Worm (Caenorhabditis elegans) whole organism, midembryonic: ENCODE data around the gene F25B5.3.

Experiments
- T22C8.4 ChIP-seq: fragments of 200-800 bp; sonication (Bioruptor generic); IDR thresholded peaks from 2 replicates; pipeline ENCODE4 v1.3.6; 2022; ENCODE audit warnings: missing genetic modification characterization, missing compliant biosample characterization
- cog-1 ChIP-seq: sonication (generic microtip); optimal IDR thresholded peaks from 2 replicates; lab custom pipeline; 2016; ENCODE audit warnings: missing genetic modification characterization, missing compliant biosample characterization
- flt-1 ChIP-seq: fragments of 200-800 bp; sonication (Bioruptor generic); IDR thresholded peaks from 2 replicates; pipeline ENCODE4 v1.3.6; 2022; ENCODE audit warnings: missing genetic modification characterization, missing compliant biosample characterization
- klf-2 ChIP-seq: fragments of 200-800 bp; sonication (Bioruptor generic); conservative IDR thresholded peaks from 2 replicates; pipeline ENCODE4 v1.3.6; 2022; ENCODE audit warnings: missing genetic modification reagents, missing genetic modification characterization, missing compliant biosample characterization
- med-1 ChIP-seq: sonication (generic microtip); optimal IDR thresholded peaks from 2 replicates; lab custom pipeline; 2017; ENCODE audit warnings: missing genetic modification characterization, mild to moderate bottlenecking, missing compliant biosample characterization, antibody characterized with exemption, missing genetic modification reagents; ENCODE audit not compliant: insufficient read depth
- ref-1 ChIP-seq: fragments of 200-800 bp; sonication (Bioruptor generic); conservative IDR thresholded peaks from 2 replicates; pipeline ENCODE4 v1.3.6; 2022; ENCODE audit warnings: missing genetic modification reagents, missing genetic modification characterization, missing compliant biosample characterization
- tab-1 ChIP-seq: fragments of 200-800 bp; sonication (Bioruptor generic); IDR thresholded peaks from 2 replicates; pipeline ENCODE4 v1.3.6; 2022; ENCODE audit warnings: missing genetic modification characterization, missing compliant biosample characterization
- ztf-23 ChIP-seq: fragments of 200-800 bp; sonication (Bioruptor generic); IDR thresholded peaks from 2 replicates; pipeline ENCODE4 v1.3.6; 2022; ENCODE audit warnings: missing genetic modification reagents, missing genetic modification characterization, missing compliant biosample characterization
- ztf-29 ChIP-seq: fragments of 200-800 bp; sonication (Bioruptor generic); IDR thresholded peaks from 2 replicates; pipeline ENCODE4 v1.3.6; 2022; ENCODE audit warnings: missing genetic modification reagents, missing genetic modification characterization, missing compliant biosample characterization

Gene F25B5.3

DNA sequence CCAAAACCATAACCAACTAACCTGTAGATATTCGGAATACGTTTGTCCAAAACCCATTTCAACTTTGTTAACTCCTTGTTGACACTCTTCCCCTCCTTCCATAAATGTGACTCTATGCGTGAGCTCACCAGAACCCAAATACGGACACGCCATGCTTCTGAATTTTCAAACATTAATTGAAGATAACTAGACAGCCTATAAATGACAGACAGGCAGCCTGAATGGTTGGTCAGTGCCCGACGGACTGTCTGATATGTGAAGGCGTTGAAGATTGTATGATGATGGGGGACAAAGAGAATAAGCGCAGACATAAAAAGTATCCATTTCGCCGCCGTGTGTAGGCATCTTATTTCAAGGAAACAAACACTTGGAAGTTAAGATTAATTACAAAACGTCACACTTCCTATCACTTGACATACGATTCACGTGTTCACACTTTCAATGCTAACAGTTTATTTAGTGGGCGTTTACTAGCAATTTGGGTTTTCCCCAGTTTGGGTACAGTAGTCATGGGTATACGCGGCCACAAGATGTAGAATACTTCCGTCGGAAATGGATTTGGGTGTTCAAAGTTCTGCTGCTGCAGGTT, 28.8 kb upstream of the F25B5.3 start, which contains the start of the genes tdo-2 and C28H8.2:
TSS of gene tdo-2 (minus strand) at position 157 of the 589 bp plus-strand sequence.
TSS of gene C28H8.2 (plus strand) at position 524 of the 589 bp plus-strand sequence.
- no peak for TF ChIP-seq flt-1 (GFP tag; lab: Robert Waterston, UW)
- no peak for TF ChIP-seq tab-1
- no peak for TF ChIP-seq cog-1 (tag; lab: Kevin White, UChicago)
- no peak for TF ChIP-seq klf-2 (GFP tag; lab: Robert Waterston, UW)
- no peak for TF ChIP-seq med-1 (GFP tag; lab: Kevin White, UChicago)
- TF ChIP-seq ztf-23 (GFP tag; lab: Robert Waterston, UW) = no peak
- no peak for TF ChIP-seq ztf-29 (GFP tag; lab: Robert Waterston, UW)

DNA sequence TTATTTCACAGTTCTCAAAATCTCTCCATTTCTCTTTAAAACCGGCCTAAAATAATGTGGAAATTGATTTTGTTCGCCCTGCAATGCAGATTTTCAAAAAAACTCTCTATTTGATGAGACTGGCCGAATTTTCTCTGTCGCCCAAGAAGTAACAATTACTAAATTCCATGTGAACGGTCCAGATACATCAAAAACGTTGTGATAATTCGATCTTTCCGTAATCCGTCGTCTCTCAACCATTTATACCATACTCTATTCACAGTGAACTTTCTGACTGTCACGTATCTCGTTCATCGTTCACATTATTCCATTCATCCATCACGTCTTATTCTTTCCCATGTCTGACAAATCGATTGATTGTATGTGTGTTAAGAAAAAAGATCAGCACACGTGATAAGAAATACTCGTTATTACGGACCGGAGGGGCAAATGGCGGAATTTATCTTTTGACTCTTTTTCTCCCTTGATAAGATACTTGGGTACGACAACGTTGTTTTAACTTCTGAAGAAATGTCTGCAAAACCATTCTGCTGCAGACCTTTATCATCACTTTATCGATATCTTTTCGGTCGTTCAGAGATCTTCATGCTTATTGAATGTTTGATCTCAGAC, 27.5 kb upstream of the F25B5.3 start:
- TF ChIP-seq ztf-29 (GFP tag; lab: Robert Waterston, UW) = no peak
- no peak for TF ChIP-seq med-1 (GFP tag; lab: Kevin White, UChicago)
- TF ChIP-seq ztf-23 (GFP tag; lab: Robert Waterston, UW) = no peak
- TF ChIP-seq T22C8.4 (GFP tag; lab: Robert Waterston, UW) = no peak
- TF ChIP-seq tab-1 = no peak
- no peak for TF ChIP-seq flt-1 (GFP tag; lab: Robert Waterston, UW)
- TF ChIP-seq cog-1 (tag; lab: Kevin White, UChicago) = no peak
- TF ChIP-seq klf-2 (GFP tag; lab: Robert Waterston, UW) = no peak
- TF ChIP-seq ref-1 (GFP tag; lab: Robert Waterston, UW) = no peak

DNA sequence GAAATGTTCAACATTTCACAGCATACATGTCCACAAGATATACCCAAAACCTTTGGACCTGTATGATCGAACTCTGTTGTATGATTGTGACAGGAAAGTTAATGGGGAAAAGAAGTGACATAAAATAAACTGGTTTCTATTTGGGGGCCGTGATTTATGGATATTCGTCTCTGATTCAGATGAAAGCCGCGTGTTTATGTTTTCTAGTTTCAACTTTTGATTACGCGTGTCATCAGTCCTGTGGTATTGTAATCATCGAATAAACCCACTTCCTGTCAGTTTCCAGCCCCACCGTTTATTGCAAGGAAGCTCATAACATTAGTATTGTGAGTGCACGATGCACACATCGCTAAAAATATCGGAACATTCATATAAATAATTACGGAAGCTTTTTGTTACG, 26.4 kb upstream of the F25B5.3 start:
- TF ChIP-seq ref-1 (GFP tag; lab: Robert Waterston, UW) (no peak), ztf-29 (GFP tag; lab: Robert Waterston, UW) (no peak), klf-2 (GFP tag; lab: Robert Waterston, UW) (no peak), T22C8.4 (GFP tag; lab: Robert Waterston, UW) (no peak), tab-1 (no peak), ztf-23 (GFP tag; lab: Robert Waterston, UW) (no peak), med-1 (GFP tag; lab: Kevin White, UChicago) (no peak), flt-1 (GFP tag; lab: Robert Waterston, UW) (no peak), cog-1 (tag; lab: Kevin White, UChicago) (no peak)

DNA sequence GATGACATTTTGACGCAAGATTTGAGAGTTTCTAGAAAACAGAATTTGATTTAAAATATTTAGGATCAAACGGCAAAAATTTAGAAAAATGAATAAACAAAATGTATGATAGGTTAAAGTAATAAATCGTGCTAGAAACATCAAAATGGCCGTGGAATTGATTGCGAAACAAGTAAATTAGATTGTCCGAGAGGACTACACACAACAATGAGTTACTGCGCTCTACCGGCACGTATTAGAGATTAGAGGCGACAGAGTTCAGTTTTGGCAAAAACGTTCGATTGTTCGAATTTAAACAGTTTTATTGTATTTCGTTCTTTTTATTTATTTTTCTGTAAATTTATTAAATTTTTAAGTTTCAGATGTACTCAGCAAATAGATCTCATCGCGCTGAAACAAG, 23.0 kb upstream of the F25B5.3 start, which contains the start of the genes dnc-2 and bcl-7:
TSS of gene dnc-2 (minus strand) at position 33 of the 400 bp plus-strand sequence.
TSS of gene bcl-7 (plus strand) at position 363 of the 400 bp plus-strand sequence.
- TF ChIP-seq klf-2 (GFP tag; lab: Robert Waterston, UW) (no peak), med-1 (GFP tag; lab: Kevin White, UChicago) (no peak)

DNA sequence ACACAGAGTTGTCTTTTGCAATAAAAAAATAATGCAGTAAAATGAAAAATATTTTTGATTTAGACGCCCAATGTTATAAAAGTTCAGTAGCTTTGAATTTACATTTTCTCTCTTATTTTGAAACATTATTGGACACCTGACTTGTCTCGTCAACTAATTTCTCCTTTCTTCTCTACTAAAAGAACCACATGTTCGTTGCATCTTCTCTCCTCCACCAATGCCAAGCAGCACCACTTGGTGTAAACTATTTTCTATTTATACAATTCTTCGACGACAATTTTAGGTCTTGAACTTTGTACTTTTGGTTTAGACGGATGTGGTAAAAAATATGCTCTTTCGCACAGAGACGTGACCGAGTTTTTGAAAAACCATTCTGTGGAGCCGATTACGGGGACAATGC, 18.0 kb upstream of the F25B5.3 start:
- TF ChIP-seq tab-1 (no peak), ztf-29 (GFP tag; lab: Robert Waterston, UW) (no peak), klf-2 (GFP tag; lab: Robert Waterston, UW) (no peak), med-1 (GFP tag; lab: Kevin White, UChicago) (no peak), ref-1 (GFP tag; lab: Robert Waterston, UW) (no peak), ztf-23 (GFP tag; lab: Robert Waterston, UW) (no peak), cog-1 (tag; lab: Kevin White, UChicago) (no peak), flt-1 (GFP tag; lab: Robert Waterston, UW) (no peak), T22C8.4 (GFP tag; lab: Robert Waterston, UW) (no peak)

DNA sequence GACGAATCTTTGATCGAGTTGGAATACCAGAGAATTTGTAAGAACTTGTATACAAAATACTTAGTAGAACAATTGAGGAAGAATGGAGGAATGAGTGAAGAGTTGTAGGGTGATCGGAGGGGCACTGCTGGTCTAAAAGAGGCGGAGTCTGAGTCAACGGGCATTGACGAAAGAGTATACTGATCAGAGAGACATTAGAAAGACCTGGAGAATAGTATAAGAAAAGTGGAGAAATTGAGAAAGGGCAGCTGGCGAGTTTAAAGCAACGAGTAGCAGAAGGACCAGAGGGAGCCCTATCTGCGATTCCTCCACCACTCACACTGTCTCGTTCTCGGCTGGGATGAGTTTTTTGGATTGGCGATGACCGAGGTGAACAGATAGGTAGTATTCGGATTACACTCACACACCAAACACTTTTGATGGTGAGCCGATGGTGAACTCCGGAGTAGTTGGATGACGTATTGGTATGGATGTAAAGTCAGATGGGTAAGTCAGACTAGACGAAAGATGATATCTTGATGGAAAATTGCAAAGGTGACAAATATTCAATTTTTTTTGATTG, 17.2 kb upstream of the F25B5.3 start, which contains the start of gene EGAP1.5:
TSS of gene EGAP1.5 (plus strand) at position 289 of the 562 bp plus-strand sequence.
- TF ChIP-seq ztf-29 (GFP tag; lab: Robert Waterston, UW) = no peak
- no peak for TF ChIP-seq ref-1 (GFP tag; lab: Robert Waterston, UW)
- 0 out of 2 replicates have a peak, but pooled peaks have one; percentile 23 for TF ChIP-seq tab-1
- no peak for TF ChIP-seq flt-1 (GFP tag; lab: Robert Waterston, UW)
- no peak for TF ChIP-seq ztf-23 (GFP tag; lab: Robert Waterston, UW)
- no peak for TF ChIP-seq T22C8.4 (GFP tag; lab: Robert Waterston, UW)

DNA sequence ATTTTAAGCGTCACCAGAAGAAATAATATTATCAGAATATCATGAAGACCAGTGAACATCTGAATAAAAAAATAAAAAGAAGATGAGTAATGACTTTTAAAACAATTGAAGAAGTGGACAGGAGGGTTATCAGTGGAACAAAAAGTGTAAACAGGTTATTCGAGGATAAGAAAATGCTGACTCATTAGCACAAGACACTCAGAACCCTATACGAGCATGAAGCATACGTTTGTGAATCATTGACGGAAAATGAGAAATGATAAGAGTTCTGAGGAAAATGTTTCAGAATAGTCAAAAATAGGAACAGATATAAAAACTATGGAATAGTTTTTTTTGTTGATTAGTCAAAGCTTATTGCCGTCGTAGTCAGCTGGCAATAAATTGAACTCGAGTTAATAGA, 15.8 kb upstream of the F25B5.3 start, which contains the start of gene zmp-1:
TSS of gene zmp-1 (minus strand) at position 101 of the 400 bp plus-strand sequence.
- TF ChIP-seq tab-1 (no peak), med-1 (GFP tag; lab: Kevin White, UChicago) (no peak), T22C8.4 (GFP tag; lab: Robert Waterston, UW) (no peak), flt-1 (GFP tag; lab: Robert Waterston, UW) (no peak), klf-2 (GFP tag; lab: Robert Waterston, UW) (no peak), cog-1 (tag; lab: Kevin White, UChicago) (no peak), ref-1 (GFP tag; lab: Robert Waterston, UW) (no peak), ztf-23 (GFP tag; lab: Robert Waterston, UW) (no peak), ztf-29 (GFP tag; lab: Robert Waterston, UW) (no peak)

DNA sequence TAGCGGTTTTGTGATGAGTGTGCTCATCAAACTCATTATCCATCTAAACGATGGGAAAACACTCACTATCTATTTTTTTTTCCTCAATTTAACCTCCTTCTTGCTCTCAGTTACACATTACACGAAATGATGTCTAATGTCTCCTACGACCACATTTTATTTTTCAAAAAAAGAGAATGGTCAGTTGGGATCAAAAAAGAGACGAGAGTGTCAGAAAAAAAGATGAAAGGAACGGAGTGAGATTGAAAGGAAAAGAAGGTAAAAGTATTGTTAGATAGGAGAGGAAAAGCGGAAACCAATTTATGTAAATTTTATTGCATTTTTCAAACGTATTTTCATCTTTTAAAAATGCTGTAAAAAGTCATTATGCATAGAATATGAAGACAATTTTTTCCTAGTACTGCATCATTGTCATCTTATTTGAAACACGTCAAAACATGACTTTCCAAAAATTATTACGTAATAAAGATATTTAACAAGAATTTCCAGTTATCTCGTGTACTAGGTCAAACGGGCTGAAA, 14.5 kb upstream of the F25B5.3 start:
- no peak for TF ChIP-seq med-1 (GFP tag; lab: Kevin White, UChicago)

DNA sequence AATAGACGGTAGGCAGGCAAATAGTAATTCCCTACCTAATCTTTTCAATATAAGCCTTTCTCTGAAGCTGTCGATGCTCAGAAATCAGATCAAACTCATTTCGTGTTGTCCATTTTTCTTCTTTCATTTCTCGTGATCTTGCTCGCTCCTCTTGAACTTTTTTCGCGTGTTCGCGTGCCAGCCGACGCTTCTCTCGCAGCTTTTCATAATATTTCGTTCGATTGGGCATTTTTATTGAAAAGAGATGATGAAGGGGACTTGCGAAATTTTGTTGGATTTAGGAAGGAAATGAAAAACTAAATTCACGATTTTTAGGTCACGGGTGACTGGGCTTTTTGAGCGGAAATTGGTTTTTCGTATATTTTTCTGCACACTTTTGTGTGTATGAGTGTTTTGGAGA, 11.7 kb upstream of the F25B5.3 start, which contains the start of gene EGAP1.1:
TSS of gene EGAP1.1 (minus strand) at position 229 of the 400 bp plus-strand sequence.
- TF ChIP-seq ref-1 (GFP tag; lab: Robert Waterston, UW) = no peak
- TF ChIP-seq klf-2 (GFP tag; lab: Robert Waterston, UW) = no peak
- TF ChIP-seq ztf-29 (GFP tag; lab: Robert Waterston, UW) = no peak
- TF ChIP-seq med-1 (GFP tag; lab: Kevin White, UChicago) = no peak
- TF ChIP-seq cog-1 (tag; lab: Kevin White, UChicago) = no peak
- no peak for TF ChIP-seq T22C8.4 (GFP tag; lab: Robert Waterston, UW)
- TF ChIP-seq flt-1 (GFP tag; lab: Robert Waterston, UW) = no peak
- TF ChIP-seq tab-1 = no peak
- no peak for TF ChIP-seq ztf-23 (GFP tag; lab: Robert Waterston, UW)
